Worm (Caenorhabditis elegans): ENCODE measurements around the gene F27D9.12.

- no peak for TF ChIP-seq nhr-76 (tag; optimal IDR thresholded peaks at IDR 0.05)
- no peak for TF ChIP-seq unc-62 (GFP tag; optimal IDR thresholded peaks at IDR 0.05)
- no peak for TF ChIP-seq snpc-4 (tag; optimal IDR thresholded peaks at IDR 0.05)
- TF ChIP-seq lsy-2 (tag; optimal IDR thresholded peaks at IDR 0.05) = no peak
- TF ChIP-seq sptf-1 (tag; optimal IDR thresholded peaks at IDR 0.05) = no peak
- TF ChIP-seq ztf-11 (tag; optimal IDR thresholded peaks at IDR 0.05) = no peak
- no peak for TF ChIP-seq mls-2 (tag; optimal IDR thresholded peaks at IDR 0.05)
- TF ChIP-seq ceh-39 (tag; optimal IDR thresholded peaks at IDR 0.05) = no peak
- no peak for TF ChIP-seq pha-4 (tag; optimal IDR thresholded peaks at IDR 0.05)
- no peak for TF ChIP-seq nhr-12 (tag; optimal IDR thresholded peaks at IDR 0.05)
Measured at ce11 chrX:7664419-7664818, 7.6 kb upstream of the F27D9.12 start.
